Fruit fly (Drosophila melanogaster) whole organism, embryonic: ENCODE measurements around the gene CG10581.

Source experiments
- BEAF-32 ChIP-seq: fragments of 200-800 bp; sonication (Bioruptor generic); optimal IDR thresholded peaks from 3 replicates; lab custom pipeline; 2017; ENCODE audit warnings: missing biosample characterization, missing genetic modification characterization, mild to moderate bottlenecking, moderate library complexity, missing genetic modification reagents
- Bgb ChIP-seq: fragments of 200-800 bp; sonication (Bioruptor generic); IDR thresholded peaks from 2 replicates; pipeline ENCODE4 v1.3.6; 2022; ENCODE audit warnings: missing biosample characterization, missing genetic modification characterization; ENCODE audit not compliant: partially characterized antibody
- CG10267 ChIP-seq: fragments of 200-800 bp; sonication (Bioruptor generic); optimal IDR thresholded peaks from 2 replicates; lab custom pipeline; 2018; ENCODE audit warnings: missing biosample characterization, mild to moderate bottlenecking, missing genetic modification characterization, moderate library complexity
- CG10431 ChIP-seq: fragments of 200-800 bp; sonication (Bioruptor generic); optimal IDR thresholded peaks from 3 replicates; lab custom pipeline; 2018; ENCODE audit warnings: missing biosample characterization, mild to moderate bottlenecking, missing genetic modification characterization
- CG12659 ChIP-seq: fragments of 200-800 bp; sonication (Bioruptor generic); optimal IDR thresholded peaks from 3 replicates; lab custom pipeline; 2017; ENCODE audit warnings: mild to moderate bottlenecking, missing biosample characterization, missing genetic modification reagents, missing genetic modification characterization
- CG14965 ChIP-seq: fragments of 200-800 bp; sonication (Bioruptor generic); optimal IDR thresholded peaks from 2 replicates; lab custom pipeline; 2016; ENCODE audit warnings: missing biosample characterization, missing genetic modification characterization, borderline replicate concordance
- CG1603 ChIP-seq: fragments of 200-800 bp; sonication (Bioruptor generic); optimal IDR thresholded peaks from 2 replicates; lab custom pipeline; 2019; ENCODE audit warnings: missing biosample characterization, mild to moderate bottlenecking, missing genetic modification characterization, moderate library complexity
- CG17361 ChIP-seq: fragments of 200-800 bp; sonication (Bioruptor generic); IDR thresholded peaks from 3 replicates; pipeline ENCODE4 v1.3.6; 2022; ENCODE audit warnings: missing biosample characterization, missing genetic modification characterization
- CG17802 ChIP-seq: fragments of 200-800 bp; sonication (Bioruptor generic); optimal IDR thresholded peaks from 2 replicates; lab custom pipeline; 2018; ENCODE audit warnings: missing biosample characterization, mild to moderate bottlenecking, missing genetic modification characterization, moderate library complexity
- CG2712 ChIP-seq: fragments of 200-800 bp; optimal IDR thresholded peaks from 3 replicates; lab custom pipeline; 2019; ENCODE audit warnings: missing biosample characterization, mild to moderate bottlenecking, missing genetic modification characterization, moderate library complexity
- CG30403 ChIP-seq: fragments of 200-800 bp; sonication (Bioruptor generic); optimal IDR thresholded peaks from 3 replicates; lab custom pipeline; 2016; ENCODE audit warnings: missing biosample characterization, missing genetic modification characterization
- CG3163 ChIP-seq: fragments of 200-800 bp; sonication (Bioruptor generic); optimal IDR thresholded peaks from 3 replicates; lab custom pipeline; 2016; ENCODE audit warnings: missing biosample characterization, missing genetic modification characterization
- CG4328 ChIP-seq: fragments of 200-800 bp; sonication (Bioruptor generic); optimal IDR thresholded peaks from 3 replicates; lab custom pipeline; 2017; ENCODE audit warnings: missing biosample characterization, missing genetic modification reagents, missing genetic modification characterization
- CG4617 ChIP-seq: fragments of 200-800 bp; sonication (Bioruptor generic); optimal IDR thresholded peaks from 3 replicates; lab custom pipeline; 2016; ENCODE audit warnings: missing biosample characterization, missing genetic modification characterization, borderline replicate concordance
- CG6654 ChIP-seq: fragments of 200-800 bp; sonication (Bioruptor generic); optimal IDR thresholded peaks from 2 replicates; lab custom pipeline; 2017; ENCODE audit warnings: missing biosample characterization, mild to moderate bottlenecking, missing genetic modification characterization
- CG8290 ChIP-seq, 3 experiments: fragments of 200-800 bp; sonication (Bioruptor generic); optimal IDR thresholded peaks; 2 replicates each; lab custom pipeline; 2016 to 2019; ENCODE audit warnings: missing biosample characterization in 3 of 3, missing genetic modification characterization in 3 of 3, mild to moderate bottlenecking in 2 of 3, moderate library complexity in 1 of 3
- CG8478 ChIP-seq: fragments of >200 bp; optimal IDR thresholded peaks from 2 replicates; lab custom pipeline; 2018
- CG9215 ChIP-seq: fragments of 200-800 bp; sonication (Bioruptor generic); IDR thresholded peaks from 2 replicates; pipeline ENCODE4 v1.3.6; 2022; ENCODE audit warnings: missing biosample characterization, missing genetic modification characterization
- Hmx ChIP-seq: fragments of 200-800 bp; sonication (Bioruptor generic); optimal IDR thresholded peaks from 2 replicates; lab custom pipeline; 2016; ENCODE audit warnings: missing biosample characterization, missing genetic modification characterization
- Jarid2 ChIP-seq: fragments of 200-800 bp; sonication (Bioruptor generic); optimal IDR thresholded peaks from 3 replicates; lab custom pipeline; 2017; ENCODE audit warnings: mild to moderate bottlenecking, missing biosample characterization, missing genetic modification reagents, missing genetic modification characterization
- MESR4 ChIP-seq: fragments of 200-800 bp; sonication (Bioruptor generic); optimal IDR thresholded peaks from 2 replicates; lab custom pipeline; 2018; ENCODE audit warnings: missing biosample characterization, mild to moderate bottlenecking, missing genetic modification characterization, moderate library complexity
- NfI ChIP-seq: fragments of 200-800 bp; sonication (Bioruptor generic); optimal IDR thresholded peaks from 3 replicates; lab custom pipeline; 2018; ENCODE audit warnings: missing biosample characterization, mild to moderate bottlenecking, missing genetic modification characterization, moderate library complexity
- Opbp ChIP-seq: fragments of 200-800 bp; sonication (Bioruptor generic); IDR thresholded peaks from 3 replicates; pipeline ENCODE4 v1.3.6; 2022; ENCODE audit warnings: missing biosample characterization, missing genetic modification characterization; ENCODE audit not compliant: partially characterized antibody
- Side ChIP-seq: fragments of 200-800 bp; sonication (Bioruptor generic); optimal IDR thresholded peaks from 2 replicates; lab custom pipeline; 2016; ENCODE audit warnings: missing biosample characterization, missing genetic modification characterization
- Tbp ChIP-seq: fragments of >200 bp; optimal IDR thresholded peaks from 2 replicates; lab custom pipeline; 2018; ENCODE audit warnings: missing biosample characterization, missing genetic modification characterization
- amos ChIP-seq: fragments of 200-800 bp; sonication (Bioruptor generic); IDR thresholded peaks from 2 replicates; pipeline ENCODE4 v1.3.6; 2022; ENCODE audit warnings: missing biosample characterization, missing genetic modification characterization; ENCODE audit not compliant: partially characterized antibody
- ash1 ChIP-seq: fragments of 200-800 bp; sonication (Bioruptor generic); optimal IDR thresholded peaks from 2 replicates; lab custom pipeline; 2018; ENCODE audit warnings: missing biosample characterization, mild to moderate bottlenecking, missing genetic modification characterization
- ato ChIP-seq: fragments of 200-800 bp; sonication (Bioruptor generic); IDR thresholded peaks from 2 replicates; pipeline ENCODE4 v1.3.6; 2022; ENCODE audit warnings: missing biosample characterization, missing genetic modification characterization; ENCODE audit not compliant: partially characterized antibody
- az2 ChIP-seq: fragments of 200-800 bp; sonication (Bioruptor generic); optimal IDR thresholded peaks from 3 replicates; lab custom pipeline; 2016; ENCODE audit warnings: missing biosample characterization, missing genetic modification characterization
- bbx ChIP-seq: fragments of 200-800 bp; sonication (Bioruptor generic); IDR thresholded peaks from 2 replicates; pipeline ENCODE4 v1.3.6; 2022; ENCODE audit warnings: missing biosample characterization, missing genetic modification characterization; ENCODE audit not compliant: partially characterized antibody
- btn ChIP-seq: fragments of 200-800 bp; sonication (Bioruptor generic); optimal IDR thresholded peaks from 2 replicates; lab custom pipeline; 2016; ENCODE audit warnings: missing biosample characterization, missing genetic modification characterization
- cas ChIP-seq: fragments of 200-800 bp; sonication (Bioruptor generic); IDR thresholded peaks from 2 replicates; pipeline ENCODE4 v1.3.6; 2022; ENCODE audit warnings: missing biosample characterization, missing genetic modification characterization
- cg ChIP-seq: fragments of 200-800 bp; sonication (Bioruptor generic); optimal IDR thresholded peaks from 3 replicates; lab custom pipeline; 2019; ENCODE audit warnings: missing biosample characterization, mild to moderate bottlenecking, missing genetic modification characterization, moderate library complexity
- chinmo ChIP-seq: fragments of 200-800 bp; sonication (Bioruptor generic); IDR thresholded peaks from 4 replicates; pipeline ENCODE4 v1.3.6; 2022; ENCODE audit warnings: missing biosample characterization, missing genetic modification characterization; ENCODE audit not compliant: partially characterized antibody
- dimm ChIP-seq: fragments of 200-800 bp; sonication (Bioruptor generic); IDR thresholded peaks from 2 replicates; pipeline ENCODE4 v1.3.6; 2022; ENCODE audit warnings: missing biosample characterization, missing genetic modification characterization
- gfzf ChIP-seq: fragments of 200-800 bp; sonication (Bioruptor generic); optimal IDR thresholded peaks from 2 replicates; lab custom pipeline; 2016; ENCODE audit warnings: missing biosample characterization, mild to moderate bottlenecking, missing genetic modification characterization, moderate library complexity
- ham ChIP-seq: fragments of 200-800 bp; sonication (Bioruptor generic); IDR thresholded peaks from 2 replicates; pipeline ENCODE4 v1.3.6; 2022; ENCODE audit warnings: missing biosample characterization, missing genetic modification characterization
- onecut ChIP-seq: fragments of 200-800 bp; sonication (Bioruptor generic); IDR thresholded peaks from 2 replicates; pipeline ENCODE4 v1.3.6; 2022; ENCODE audit warnings: missing biosample characterization, missing genetic modification characterization
- pzg ChIP-seq: fragments of 200-800 bp; sonication (Bioruptor generic); optimal IDR thresholded peaks from 3 replicates; lab custom pipeline; 2018; ENCODE audit warnings: missing biosample characterization, mild to moderate bottlenecking, missing genetic modification characterization, moderate library complexity
- rib ChIP-seq: fragments of 200-800 bp; sonication (Bioruptor generic); IDR thresholded peaks from 2 replicates; pipeline ENCODE4 v1.3.6; 2022; ENCODE audit warnings: missing biosample characterization, missing genetic modification characterization
- row ChIP-seq: fragments of 200-800 bp; sonication (Bioruptor generic); IDR thresholded peaks from 3 replicates; pipeline ENCODE4 v1.3.6; 2022; ENCODE audit warnings: missing biosample characterization, missing genetic modification characterization
- sens ChIP-seq: fragments of 200-800 bp; sonication (Bioruptor generic); peaks from one replicate; lab custom pipeline; 2016; ENCODE audit warnings: missing biosample characterization, missing genetic modification characterization
- sisA ChIP-seq: fragments of 200-800 bp; sonication (Bioruptor generic); IDR thresholded peaks from 2 replicates; pipeline ENCODE4 v1.3.6; 2022; ENCODE audit warnings: missing biosample characterization, missing genetic modification characterization
- stwl ChIP-seq: fragments of 200-800 bp; sonication (Bioruptor generic); optimal IDR thresholded peaks from 3 replicates; lab custom pipeline; 2018; ENCODE audit warnings: missing biosample characterization, mild to moderate bottlenecking, missing genetic modification characterization, moderate library complexity
- tna ChIP-seq: fragments of 200-800 bp; sonication (Bioruptor generic); IDR thresholded peaks from 2 replicates; pipeline ENCODE4 v1.3.6; 2022; ENCODE audit warnings: missing biosample characterization, missing genetic modification characterization; ENCODE audit not compliant: partially characterized antibody
- trem ChIP-seq: fragments of 200-800 bp; optimal IDR thresholded peaks from 3 replicates; lab custom pipeline; 2019; ENCODE audit warnings: missing biosample characterization, mild to moderate bottlenecking, missing genetic modification characterization, moderate library complexity

CG10581 gene

dm6 chr3L:21026917-21027517 lies 7.0 kb downstream of the CG10581 start, which contains the start of gene skd:
Gene skd, minus strand, starts transcription at chr3L:21027434.
- TF ChIP-seq ash1 (GFP tag; lab: Kevin White, UChicago) (no peak), CG9215 (peak; percentile 27), bbx (GFP tag; lab: Robert Waterston, UW) (peak; percentile 42; the same call in 1 of the 2 replicates), Jarid2 (GFP tag; lab: Kevin White, UChicago) (peak; percentile 46), CG10431 (peak; percentile 76), sens (GFP tag; lab: Kevin White, UChicago) (peak; percentile 74), chinmo (GFP tag; lab: Robert Waterston, UW) (peak; percentile 76), Side (GFP tag; lab: Kevin White, UChicago) (no peak), MESR4 (GFP tag; lab: Kevin White, UChicago) (peak; percentile 69), stwl (tag; lab: Kevin White, UChicago) (peak; percentile 45), CG8478 (peak; percentile 32), row (GFP tag; lab: Robert Waterston, UW) (no peak), tna (GFP tag; lab: Robert Waterston, UW) (0 out of 2 replicates have a peak, but pooled peaks have one; percentile 19), CG1603 (tag; lab: Kevin White, UChicago) (peak; percentile 15), pzg (GFP tag; lab: Kevin White, UChicago) (peak; percentile 38), Bgb (GFP tag; lab: Robert Waterston, UW) (peak; percentile 35; the same call in 1 of the 2 replicates), rib (GFP tag; lab: Robert Waterston, UW) (peak; percentile 34; the same call in 1 of the 2 replicates), cg (GFP tag; lab: Kevin White, UChicago) (peak; percentile 70), CG12659 (GFP tag; lab: Kevin White, UChicago) (peak; percentile 17), ato (0 out of 2 replicates have a peak, but pooled peaks have one; percentile 11), gfzf (GFP tag; lab: Kevin White, UChicago) (peak; percentile 70), CG30403 (GFP tag; lab: Kevin White, UChicago) (no peak), BEAF-32 (GFP tag; lab: Kevin White, UChicago) (no peak), CG3163 (GFP tag; lab: Kevin White, UChicago) (no peak), CG4617 (peak; percentile 28), Tbp (GFP tag; lab: Kevin White, UChicago) (peak; percentile 41), btn (GFP tag; lab: Kevin White, UChicago) (no peak), Opbp (GFP tag; lab: Robert Waterston, UW) (0 out of 3 replicates have a peak, but pooled peaks have one; percentile 6), CG8290 (GFP tag; optimal IDR thresholded peaks at IDR 0.05; lab: Kevin White, UChicago) (no peak), CG8290 (tag; optimal IDR thresholded peaks at IDR 0.05; lab: Kevin White, UChicago) (peak in 1 of 2 experiments; percentile 0), onecut (GFP tag; lab: Robert Waterston, UW) (peak; percentile 77)
- TF ChIP-seq, all 482 proteins: peak for 23

- no peak for TF ChIP-seq sisA (GFP tag; lab: Robert Waterston, UW)
- no peak for TF ChIP-seq amos
- no peak for TF ChIP-seq CG17361
- no peak for TF ChIP-seq trem
- TF ChIP-seq CG17802 (tag; lab: Kevin White, UChicago): no peak
- no peak for TF ChIP-seq dimm (GFP tag; lab: Robert Waterston, UW)
- no peak for TF ChIP-seq CG6654
- TF ChIP-seq CG2712 (tag; lab: Kevin White, UChicago): peak; percentile 3
- TF ChIP-seq row (GFP tag; lab: Robert Waterston, UW): peak; percentile 36; the same call in 1 of the 3 replicates
- TF ChIP-seq cas: no peak
- no peak for TF ChIP-seq CG14965
- no peak for TF ChIP-seq ham (GFP tag; lab: Robert Waterston, UW)
- TF ChIP-seq NfI: no peak
- TF ChIP-seq az2 (GFP tag; lab: Kevin White, UChicago): no peak
- TF ChIP-seq Hmx: no peak
- no peak for TF ChIP-seq CG4328
- TF ChIP-seq CG10267 (tag; lab: Kevin White, UChicago): peak; percentile 82
Measured at dm6 chr3L:21026025-21026916, 7.7 kb downstream of the CG10581 start.
